Worm (Caenorhabditis elegans): Measurements from ENCODE around the gene C02B4.3.

C02B4.3 gene

DNA sequence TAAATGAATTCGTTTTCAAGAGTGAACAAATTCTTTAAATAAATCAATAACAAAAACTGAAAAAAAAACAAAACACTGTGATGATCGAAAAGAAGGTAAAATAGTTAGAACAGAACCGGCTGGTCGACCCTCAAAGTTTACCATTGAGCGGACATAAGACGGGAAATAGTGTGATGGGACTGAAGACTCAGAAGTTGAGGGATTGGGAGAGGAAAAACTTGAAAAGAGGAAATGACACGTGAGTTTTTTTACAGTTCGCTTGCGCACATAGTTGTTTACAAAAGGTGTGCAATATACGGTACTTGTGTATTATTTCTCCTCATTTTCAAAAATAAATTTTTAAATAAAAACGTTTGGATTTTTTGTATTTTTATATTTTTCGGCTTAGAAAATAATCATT, 16.7 kb downstream of the C02B4.3 start (continued):
- no peak for TF ChIP-seq ets-5 (GFP tag; IDR thresholded peaks at IDR 0.05)
- no peak for TF ChIP-seq C04F5.9 (tag; optimal IDR thresholded peaks at IDR 0.05)
- TF ChIP-seq hpl-2 (GFP tag; optimal IDR thresholded peaks at IDR 0.05): no peak
- TF ChIP-seq alr-1 (tag; optimal IDR thresholded peaks at IDR 0.05; ENCODE audit: borderline replicate concordance): no peak
- no peak for TF ChIP-seq nhr-76 (tag; optimal IDR thresholded peaks at IDR 0.05)
- no peak for TF ChIP-seq sptf-1 (tag; optimal IDR thresholded peaks at IDR 0.05)
- TF ChIP-seq fkh-4 (tag; optimal IDR thresholded peaks at IDR 0.05; ENCODE audit: borderline replicate concordance): no peak
- no peak for TF ChIP-seq unc-86 (tag; optimal IDR thresholded peaks at IDR 0.05)
- no peak for TF ChIP-seq irx-1 (tag; optimal IDR thresholded peaks at IDR 0.05)
- TF ChIP-seq aly-2 (tag; optimal IDR thresholded peaks at IDR 0.05): no peak
- TF ChIP-seq efl-3 (GFP tag; optimal IDR thresholded peaks at IDR 0.05): no peak
- TF ChIP-seq lir-3 (tag; optimal IDR thresholded peaks at IDR 0.05; ENCODE audit: poor library complexity): no peak
- TF ChIP-seq nhr-12 (tag; optimal IDR thresholded peaks at IDR 0.05): no peak
- no peak for TF ChIP-seq lin-13 (GFP tag; optimal IDR thresholded peaks at IDR 0.05)
- no peak for TF ChIP-seq fkh-8 (tag; optimal IDR thresholded peaks at IDR 0.05)
- no peak for TF ChIP-seq dsc-1 (tag; optimal IDR thresholded peaks at IDR 0.05)

DNA sequence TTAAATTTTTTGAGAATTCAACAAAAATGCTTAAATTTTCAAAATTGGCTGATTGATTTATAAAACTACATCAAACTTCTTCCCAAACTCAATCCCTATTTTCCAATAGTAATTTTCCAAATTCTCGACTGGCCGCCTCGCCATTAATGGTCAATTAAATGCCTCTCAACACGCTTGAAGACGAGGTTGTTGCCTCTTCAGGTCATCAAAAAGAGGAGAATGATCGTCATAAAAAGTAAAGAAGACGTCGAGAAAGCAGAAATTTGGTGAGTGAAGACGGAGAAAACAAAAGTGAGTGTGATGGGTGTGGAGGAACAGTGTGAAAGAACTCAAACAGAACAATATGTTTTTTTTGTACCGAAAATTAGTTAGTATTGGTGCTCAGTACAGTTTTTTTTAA, 18.7 kb downstream of the C02B4.3 start:
- no peak for TF ChIP-seq ceh-88 (GFP tag; IDR thresholded peaks at IDR 0.05)
- peak; percentile 90 for TF ChIP-seq blmp-1 (tag; optimal IDR thresholded peaks at IDR 0.05)
- peak; percentile 76 for TF ChIP-seq nhr-85 (tag)
- TF ChIP-seq lin-14 (GFP tag; optimal IDR thresholded peaks at IDR 0.05): peak; percentile 55

DNA sequence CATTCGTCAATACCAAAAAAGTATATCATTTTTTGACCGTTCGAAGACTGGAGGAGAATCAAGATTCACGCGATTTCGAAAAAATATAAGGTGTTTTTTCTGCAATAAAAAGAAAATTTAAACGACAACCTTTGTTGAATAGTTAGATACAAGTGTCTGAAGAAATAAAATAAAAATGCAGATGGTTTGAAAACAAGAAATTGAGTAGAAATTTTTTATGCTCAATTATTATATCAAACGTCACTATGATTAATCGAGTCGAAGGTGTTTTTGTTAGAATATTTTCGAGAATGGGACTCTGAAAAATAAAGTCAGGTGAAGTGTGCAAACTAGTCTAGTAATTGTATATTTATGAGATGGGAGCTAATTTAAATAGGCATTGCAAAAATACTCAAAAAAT, 19.2 kb downstream of the C02B4.3 start, which contains the start of gene R09A8.5:
Gene R09A8.5, minus strand, starts transcription at position 101 of the 400 bp plus-strand sequence.
- TF ChIP-seq nhr-47 (tag; optimal IDR thresholded peaks at IDR 0.05) (no peak), efl-1 (optimal IDR thresholded peaks at IDR 0.05) (no peak), efl-1 (GFP tag; optimal IDR thresholded peaks at IDR 0.05 in 1 of 2) (no peak), lin-35 (GFP tag; optimal IDR thresholded peaks at IDR 0.05) (no peak), nhr-85 (tag) (no peak), fkh-10 (GFP tag; optimal IDR thresholded peaks at IDR 0.05) (no peak), nhr-20 (tag; optimal IDR thresholded peaks at IDR 0.05) (no peak)

- no peak for TF ChIP-seq C34B4.2 (tag; optimal IDR thresholded peaks at IDR 0.05)
- TF ChIP-seq snu-23 (GFP tag; optimal IDR thresholded peaks at IDR 0.05): no peak
- TF ChIP-seq unc-62 (GFP tag; optimal IDR thresholded peaks at IDR 0.05): no peak
- TF ChIP-seq nhr-20 (tag; optimal IDR thresholded peaks at IDR 0.05): no peak
- no peak for TF ChIP-seq unc-98 (GFP tag; IDR thresholded peaks at IDR 0.05)
- no peak for TF ChIP-seq zag-1 (tag; optimal IDR thresholded peaks at IDR 0.05)
- no peak for TF ChIP-seq unc-86 (tag; optimal IDR thresholded peaks at IDR 0.05)
- TF ChIP-seq isw-1 (GFP tag; IDR thresholded peaks at IDR 0.05): no peak
- TF ChIP-seq nhr-84 (tag; optimal IDR thresholded peaks at IDR 0.05): no peak
- no peak for TF ChIP-seq ceh-90 (tag; optimal IDR thresholded peaks at IDR 0.05)
- TF ChIP-seq unc-30 (tag; optimal IDR thresholded peaks at IDR 0.05): no peak
- TF ChIP-seq mab-9 (GFP tag; IDR thresholded peaks at IDR 0.05): no peak
- TF ChIP-seq efl-1 (optimal IDR thresholded peaks at IDR 0.05): no peak
- no peak for TF ChIP-seq efl-1 (GFP tag; optimal IDR thresholded peaks at IDR 0.05 in 1 of 2)
- no peak for TF ChIP-seq mep-1 (tag; optimal IDR thresholded peaks at IDR 0.05)
Observed at ce11 chrX:12637978-12638377, 21.7 kb downstream of the C02B4.3 start.

DNA sequence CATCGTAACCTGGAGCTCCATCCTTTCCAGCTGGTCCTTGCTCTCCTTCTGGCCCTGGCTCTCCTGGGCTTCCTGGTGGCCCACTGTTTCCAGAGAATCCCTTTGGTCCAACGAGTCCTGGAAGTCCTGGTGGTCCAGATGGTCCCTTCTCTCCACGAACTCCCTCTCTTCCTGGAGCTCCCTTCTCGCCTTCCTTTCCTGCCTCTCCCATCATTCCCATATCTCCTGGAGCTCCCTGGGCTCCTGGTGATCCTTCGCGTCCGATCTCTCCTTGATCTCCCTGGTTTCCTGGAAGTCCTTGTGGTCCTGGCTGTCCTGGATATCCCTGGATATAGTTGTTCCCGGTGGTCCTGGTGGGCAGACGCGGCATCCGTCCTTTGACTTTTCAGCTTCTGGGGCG, 23.4 kb downstream of the C02B4.3 start:
- TF ChIP-seq zag-1 (tag; optimal IDR thresholded peaks at IDR 0.05) (no peak), skn-1 (tag; optimal IDR thresholded peaks at IDR 0.05) (no peak), F16B12.6 (tag; optimal IDR thresholded peaks at IDR 0.05) (no peak), lir-3 (tag; optimal IDR thresholded peaks at IDR 0.05; ENCODE audit: poor library complexity) (no peak), unc-62 (GFP tag; optimal IDR thresholded peaks at IDR 0.05) (no peak), fos-1 (tag; optimal IDR thresholded peaks at IDR 0.05) (no peak), nhr-76 (tag; optimal IDR thresholded peaks at IDR 0.05) (no peak)
